Fruit fly (Drosophila melanogaster) whole organism, embryonic: ENCODE measurements around the gene CG31010.

ENCODE experiments used
- CG13123 ChIP-seq: fragments of 200-800 bp; sonication (Bioruptor generic); optimal IDR thresholded peaks from 2 replicates; lab custom pipeline; 2016; ENCODE audit warnings: missing biosample characterization, missing genetic modification characterization
- CG16779 ChIP-seq: fragments of 200-800 bp; sonication (Bioruptor generic); IDR thresholded peaks from 2 replicates; pipeline ENCODE4 v1.3.6; 2022; ENCODE audit warnings: missing biosample characterization, missing genetic modification characterization
- Opbp ChIP-seq: fragments of 200-800 bp; sonication (Bioruptor generic); IDR thresholded peaks from 3 replicates; pipeline ENCODE4 v1.3.6; 2022; ENCODE audit warnings: missing biosample characterization, missing genetic modification characterization; ENCODE audit not compliant: partially characterized antibody
- abd-A ChIP-seq: fragments of 200-800 bp; sonication (Bioruptor generic); optimal IDR thresholded peaks from 3 replicates; lab custom pipeline; 2019; ENCODE audit warnings: missing biosample characterization, mild to moderate bottlenecking, missing genetic modification characterization, moderate library complexity

dm6 chr3R:30741371-30741770, 35.5 kb upstream of the CG31010 start:
- TF ChIP-seq Opbp (GFP tag; lab: Robert Waterston, UW) (no peak), CG16779 (GFP tag; lab: Robert Waterston, UW) (no peak), abd-A (tag; lab: Kevin White, UChicago) (no peak), CG13123 (GFP tag; lab: Kevin White, UChicago) (no peak)
